Worm (Caenorhabditis elegans) whole organism, L1 larva: ENCODE measurements around the gene str-264.

Source experiments
- C16A3.4 ChIP-seq: fragments of 150-350 bp; optimal IDR thresholded peaks from 2 replicates; lab custom pipeline; 2014; ENCODE audit warnings: missing biosample characterization, missing genetic modification characterization
- Y116A8C.19 ChIP-seq: sonication (generic microtip); optimal IDR thresholded peaks from 2 replicates; lab custom pipeline; 2016; ENCODE audit warnings: missing compliant biosample characterization, missing genetic modification characterization, borderline replicate concordance
- aha-1 ChIP-seq: fragments of 150-350 bp; optimal IDR thresholded peaks from 2 replicates; lab custom pipeline; 2014; ENCODE audit warnings: missing biosample characterization, missing genetic modification characterization
- alr-1 ChIP-seq: fragments of 200-800 bp; sonication (Bioruptor generic); optimal IDR thresholded peaks from 2 replicates; lab custom pipeline; 2018; ENCODE audit warnings: borderline replicate concordance, mild to moderate bottlenecking, missing genetic modification characterization, missing compliant biosample characterization
- ceh-63 ChIP-seq: fragments of 200-800 bp; sonication (Bioruptor generic); optimal IDR thresholded peaks from 2 replicates; lab custom pipeline; 2018; ENCODE audit warnings: mild to moderate bottlenecking, missing genetic modification characterization, missing compliant biosample characterization
- ces-1 ChIP-seq: fragments of 150-350 bp; optimal IDR thresholded peaks from 2 replicates; lab custom pipeline; 2014; ENCODE audit warnings: missing biosample characterization, missing genetic modification reagents, missing genetic modification characterization
- dpl-1 ChIP-seq, 3 experiments: fragments of 150-350 bp in 2 of 3; sonication (generic microtip) in 1 of 3; optimal IDR thresholded peaks; 2 replicates each; lab custom pipeline; 2014 to 2017; ENCODE audit warnings: missing biosample characterization in 3 of 3, missing genetic modification characterization in 3 of 3, missing genetic modification reagents in 3 of 3
- efl-1 ChIP-seq, 4 experiments: fragments of 150-350 bp; optimal IDR thresholded peaks in 3 of 4; peaks in 1 of 4; 1 replicate in 1 of 4; 2 replicates in 3 of 4; lab custom pipeline; 2014; ENCODE audit warnings: missing biosample characterization in 2 of 4, missing genetic modification characterization in 2 of 4, missing genetic modification reagents in 2 of 4
- efl-3 ChIP-seq: fragments of 200-800 bp; sonication (Bioruptor generic); optimal IDR thresholded peaks from 2 replicates; lab custom pipeline; 2018; ENCODE audit warnings: mild to moderate bottlenecking, missing genetic modification characterization, missing compliant biosample characterization
- egl-13 ChIP-seq: sonication (generic microtip); optimal IDR thresholded peaks from 2 replicates; lab custom pipeline; 2016; ENCODE audit warnings: missing genotype, missing genetic modification reagents, missing genetic modification characterization, missing compliant biosample characterization
- elt-2 ChIP-seq: sonication (generic microtip); optimal IDR thresholded peaks from 2 replicates; lab custom pipeline; 2016; ENCODE audit warnings: missing genetic modification characterization, mild to moderate bottlenecking, inconsistent platforms, missing compliant biosample characterization, missing genetic modification reagents
- elt-3 ChIP-seq, 6 experiments: fragments of 150-350 bp in 1 of 6; sonication (generic microtip); optimal IDR thresholded peaks; 2 replicates each; lab custom pipeline; 2017 to 2018; ENCODE audit warnings: missing biosample characterization in 6 of 6, missing genetic modification characterization in 6 of 6, inconsistent platforms in 1 of 6
- ets-5 ChIP-seq: fragments of 200-800 bp; sonication (Bioruptor generic); IDR thresholded peaks from 2 replicates; pipeline ENCODE4 v1.3.6; 2022; ENCODE audit warnings: missing genetic modification characterization, missing compliant biosample characterization
- fkh-10 ChIP-seq: sonication (generic microtip); optimal IDR thresholded peaks from 2 replicates; lab custom pipeline; 2017; ENCODE audit warnings: missing biosample characterization, missing genetic modification reagents, missing genetic modification characterization
- fkh-4 ChIP-seq: sonication (generic microtip); optimal IDR thresholded peaks from 2 replicates; lab custom pipeline; 2016; ENCODE audit warnings: missing compliant biosample characterization, missing genetic modification characterization, borderline replicate concordance
- isw-1 ChIP-seq: fragments of 200-800 bp; sonication (Bioruptor generic); IDR thresholded peaks from 2 replicates; pipeline ENCODE4 v1.3.6; 2022; ENCODE audit warnings: missing genetic modification characterization, missing compliant biosample characterization
- nhr-20 ChIP-seq: sonication (generic microtip); optimal IDR thresholded peaks from 2 replicates; lab custom pipeline; 2016; ENCODE audit warnings: mild to moderate bottlenecking, missing genetic modification characterization, missing compliant biosample characterization
- nhr-84 ChIP-seq: sonication (generic microtip); optimal IDR thresholded peaks from 2 replicates; lab custom pipeline; 2017; ENCODE audit warnings: missing biosample characterization, missing genetic modification characterization
- nhr-90 ChIP-seq: sonication (generic microtip); optimal IDR thresholded peaks from 2 replicates; lab custom pipeline; 2016; ENCODE audit warnings: mild to moderate bottlenecking, missing genetic modification characterization, missing compliant biosample characterization; ENCODE audit not compliant: poor library complexity
- pag-3 ChIP-seq: sonication (generic microtip); optimal IDR thresholded peaks from 2 replicates; lab custom pipeline; 2017; ENCODE audit warnings: missing genetic modification characterization, mild to moderate bottlenecking, missing compliant biosample characterization, antibody characterized with exemption, borderline replicate concordance; ENCODE audit not compliant: insufficient read depth
- pax-3 ChIP-seq: fragments of 200-800 bp; sonication (Bioruptor generic); optimal IDR thresholded peaks from 2 replicates; lab custom pipeline; 2018; ENCODE audit warnings: mild to moderate bottlenecking, missing genetic modification characterization, moderate library complexity, missing compliant biosample characterization
- pqm-1 ChIP-seq: sonication (generic microtip); optimal IDR thresholded peaks from 3 replicates; lab custom pipeline; 2017; ENCODE audit warnings: missing biosample characterization, missing genetic modification characterization
- snpc-4 ChIP-seq: fragments of 150-350 bp; optimal IDR thresholded peaks from 2 replicates; lab custom pipeline; 2014; ENCODE audit warnings: missing biosample characterization, missing genetic modification characterization
- sox-4 ChIP-seq: sonication (generic microtip); optimal IDR thresholded peaks from 2 replicates; lab custom pipeline; 2016; ENCODE audit warnings: missing genetic modification characterization, missing compliant biosample characterization
- tbx-2 ChIP-seq: sonication (generic microtip); optimal IDR thresholded peaks from 2 replicates; lab custom pipeline; 2016; ENCODE audit warnings: missing genetic modification characterization, missing compliant biosample characterization
- tlp-1 ChIP-seq: fragments of 150-350 bp; optimal IDR thresholded peaks from 2 replicates; lab custom pipeline; 2014; ENCODE audit warnings: missing biosample characterization, missing genetic modification characterization
- unc-130 ChIP-seq: fragments of 150-350 bp; optimal IDR thresholded peaks from 2 replicates; lab custom pipeline; 2017; ENCODE audit warnings: missing biosample characterization, missing genetic modification characterization, inconsistent platforms
- unc-30 ChIP-seq: sonication (generic microtip); optimal IDR thresholded peaks from 2 replicates; lab custom pipeline; 2017; ENCODE audit warnings: missing biosample characterization, missing genetic modification characterization
- unc-86 ChIP-seq: sonication (generic microtip); optimal IDR thresholded peaks from 2 replicates; lab custom pipeline; 2016; ENCODE audit warnings: missing genetic modification characterization, missing compliant biosample characterization
- unc-98 ChIP-seq: fragments of 200-800 bp; sonication (Bioruptor generic); IDR thresholded peaks from 2 replicates; pipeline ENCODE4 v1.3.6; 2022; ENCODE audit warnings: missing genetic modification characterization, missing compliant biosample characterization
- vab-15 ChIP-seq: sonication (generic microtip); optimal IDR thresholded peaks from 2 replicates; lab custom pipeline; 2017; ENCODE audit warnings: missing genotype, mild to moderate bottlenecking, missing genetic modification characterization, missing compliant biosample characterization
- zag-1 ChIP-seq: fragments of 150-350 bp; optimal IDR thresholded peaks from 2 replicates; lab custom pipeline; 2014; ENCODE audit warnings: missing biosample characterization, missing genetic modification characterization
- ztf-11 ChIP-seq, 2 experiments: sonication (generic microtip); optimal IDR thresholded peaks; 2 replicates each; lab custom pipeline; 2016 to 2017; ENCODE audit warnings: missing genetic modification characterization in 2 of 2, missing biosample characterization in 1 of 2, missing compliant biosample characterization in 1 of 2
- ztf-4 ChIP-seq: fragments of 150-350 bp; optimal IDR thresholded peaks from 2 replicates; lab custom pipeline; 2014; ENCODE audit warnings: missing biosample characterization, missing genetic modification characterization

Gene str-264

DNA sequence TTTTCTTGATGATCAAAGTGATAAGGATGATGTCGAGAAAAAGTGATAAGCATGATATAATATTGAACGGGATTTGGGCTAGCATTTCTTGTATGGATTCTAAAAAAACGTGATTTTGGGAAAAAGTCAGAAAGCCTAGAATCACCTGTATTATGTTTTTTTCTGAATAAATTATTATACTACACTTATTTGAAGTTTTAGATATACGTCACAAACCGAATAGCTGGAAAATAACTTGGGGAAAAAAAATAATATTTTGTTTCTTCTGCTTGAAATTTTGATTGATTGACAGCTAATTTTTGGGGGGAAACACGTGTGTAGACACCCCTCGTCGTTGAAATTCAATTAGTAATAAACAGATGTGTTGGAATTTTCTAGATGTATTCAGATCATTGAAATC lies at the start of gene str-264:
Gene str-264, minus strand, starts transcription at position 101 of the 400 bp plus-strand sequence.
- no peak for TF ChIP-seq tbx-2 (tag; lab: Kevin White, UChicago)
- no peak for TF ChIP-seq zag-1 (tag; lab: Kevin White, UChicago)
- no peak for TF ChIP-seq unc-30 (tag; lab: Kevin White, UChicago)
- no peak for TF ChIP-seq vab-15 (tag; lab: Kevin White, UChicago)
- no peak for TF ChIP-seq sox-4
- TF ChIP-seq unc-98 (GFP tag; lab: Robert Waterston, UW) = no peak
- no peak for TF ChIP-seq Y116A8C.19 (tag; lab: Kevin White, UChicago)
- no peak for TF ChIP-seq isw-1 (GFP tag; lab: Robert Waterston, UW)
- no peak for TF ChIP-seq tlp-1
- TF ChIP-seq unc-130 (tag; lab: Kevin White, UChicago) = no peak
- TF ChIP-seq efl-3 (GFP tag; lab: Kevin White, UChicago) = no peak
- no peak for TF ChIP-seq ztf-4
- no peak for TF ChIP-seq elt-2 (tag; lab: Kevin White, UChicago)
- TF ChIP-seq fkh-10 (GFP tag; lab: Kevin White, UChicago) = no peak

DNA sequence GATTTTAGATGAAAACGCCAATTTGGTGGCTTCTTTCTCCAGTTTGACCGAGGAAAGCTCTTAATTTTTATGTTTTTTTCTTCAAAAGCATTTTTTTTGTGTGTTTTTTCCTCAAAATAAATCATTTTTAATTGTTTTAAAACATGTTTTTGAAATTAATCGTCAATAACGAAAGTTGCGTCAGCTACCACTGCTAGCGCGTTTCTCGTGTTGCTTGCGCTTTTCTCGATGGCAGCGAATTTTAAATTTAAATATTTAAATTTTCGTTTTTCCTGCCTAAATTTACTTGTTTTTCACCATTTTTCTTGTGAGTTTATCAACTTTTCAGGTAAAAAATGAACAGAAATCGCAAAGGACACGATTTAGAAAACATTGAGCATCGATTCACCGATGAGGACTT lies 45.5 kb upstream of the str-264 start, which contains the start of gene prde-1:
Gene prde-1, plus strand, starts transcription at position 322 of the 400 bp plus-strand sequence.
- TF ChIP-seq nhr-84 (tag; lab: Kevin White, UChicago) (no peak), pax-3 (tag; lab: Kevin White, UChicago) (no peak), zag-1 (tag; lab: Kevin White, UChicago) (no peak)

DNA sequence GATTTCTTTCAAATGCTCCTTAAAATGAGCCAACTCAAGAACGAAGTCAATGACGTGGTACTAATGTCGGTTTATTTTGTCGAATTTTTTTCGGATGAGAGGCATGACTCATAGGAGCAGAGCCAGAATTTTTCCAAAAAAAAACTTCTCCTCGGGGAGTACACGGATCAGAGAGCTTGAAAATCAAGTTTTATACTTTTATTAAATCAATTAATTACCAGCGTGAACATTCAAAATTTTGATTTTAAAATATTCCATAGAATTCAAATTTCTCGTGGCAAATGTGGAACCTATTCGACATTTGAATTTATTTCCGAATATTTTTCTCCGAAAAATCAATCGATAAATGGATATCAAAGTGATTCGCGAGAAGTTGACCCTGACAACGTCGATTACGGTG lies 43.9 kb upstream of the str-264 start, which contains the start of gene F21A3.4:
Gene F21A3.4, plus strand, starts transcription at position 301 of the 400 bp plus-strand sequence.
- no peak for TF ChIP-seq efl-1 (optimal IDR thresholded peaks at IDR 0.05; lab: Kevin White, UChicago)
- TF ChIP-seq efl-1 (GFP tag; optimal IDR thresholded peaks at IDR 0.05 in 1 of 2; lab: Kevin White, UChicago) = peak in 1 of 2 experiments; percentile 59
- TF ChIP-seq ztf-11 (tag; optimal IDR thresholded peaks at IDR 0.05; lab: Kevin White, UChicago) = no peak
- no peak for TF ChIP-seq nhr-84 (tag; lab: Kevin White, UChicago)
- no peak for TF ChIP-seq snpc-4

DNA sequence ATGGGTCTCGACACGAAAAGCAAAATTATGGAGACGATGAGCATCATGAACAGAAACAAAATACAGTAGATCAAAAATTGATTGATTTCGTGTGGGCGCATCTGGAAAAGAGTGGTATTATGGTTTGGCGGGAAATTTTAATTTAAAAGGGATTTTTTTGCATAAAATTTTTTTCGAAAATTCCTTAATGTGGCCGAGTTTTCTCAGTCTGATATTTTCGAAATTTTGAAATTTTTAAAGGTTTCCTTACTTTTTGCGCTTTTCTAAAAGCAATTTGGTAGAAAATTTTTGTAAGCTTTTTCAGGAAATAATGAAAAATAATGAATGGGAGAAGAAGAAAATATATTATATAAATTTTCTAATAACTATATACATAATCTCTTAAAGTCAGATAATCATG lies 41.4 kb upstream of the str-264 start, which contains the start of gene F21A3.2:
Gene F21A3.2, minus strand, starts transcription at position 101 of the 400 bp plus-strand sequence.
- TF ChIP-seq unc-86 (no peak), pqm-1 (tag; lab: Kevin White, UChicago) (no peak), ceh-63 (GFP tag; lab: Kevin White, UChicago) (no peak), aha-1 (tag; lab: Kevin White, UChicago) (no peak), elt-3 (tag; optimal IDR thresholded peaks at IDR 0.05; lab: Kevin White, UChicago) (no peak), nhr-90 (tag; lab: Kevin White, UChicago) (no peak), C16A3.4 (tag; lab: Kevin White, UChicago) (no peak), dpl-1 (GFP tag; optimal IDR thresholded peaks at IDR 0.05; lab: Kevin White, UChicago) (no peak), pag-3 (no peak)

- TF ChIP-seq elt-2 (tag; lab: Kevin White, UChicago) = peak; percentile 70
- TF ChIP-seq Y116A8C.19 (tag; lab: Kevin White, UChicago) = no peak
Measured at ce11 chrV:15533096-15533495, 40.7 kb upstream of the str-264 start, which contains the start of gene F21A3.11. Gene F21A3.11, minus strand, starts transcription at chrV:15533212.

DNA sequence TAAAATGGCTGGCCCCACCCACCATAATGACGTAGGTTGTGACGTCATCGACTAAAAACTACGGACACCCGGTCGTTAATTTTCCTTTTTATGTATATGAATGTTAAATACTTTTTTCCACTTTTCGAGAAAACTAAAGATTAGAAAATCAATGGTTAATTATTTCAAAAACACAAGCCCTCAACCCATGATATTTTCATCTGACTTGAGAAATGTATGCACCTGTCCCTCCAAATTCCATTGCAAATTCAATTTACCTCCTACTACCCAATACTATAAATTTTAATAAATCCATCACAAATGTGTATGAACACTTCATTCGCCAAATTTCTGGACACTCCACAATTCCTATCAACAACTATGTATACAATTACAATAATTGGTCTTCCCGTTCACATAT lies 36.7 kb upstream of the str-264 start, which contains the start of gene srh-276:
Gene srh-276, plus strand, starts transcription at position 301 of the 400 bp plus-strand sequence.
- no peak for TF ChIP-seq unc-130 (tag; lab: Kevin White, UChicago)
- no peak for TF ChIP-seq fkh-4 (tag; lab: Kevin White, UChicago)
- no peak for TF ChIP-seq nhr-20 (tag; lab: Kevin White, UChicago)
- no peak for TF ChIP-seq ets-5
- TF ChIP-seq ces-1 = no peak
- no peak for TF ChIP-seq alr-1 (tag; lab: Kevin White, UChicago)
- TF ChIP-seq egl-13 (tag; lab: Kevin White, UChicago) = no peak
